Worm (Caenorhabditis elegans): ENCODE measurements around the gene nlp-2.

DNA sequence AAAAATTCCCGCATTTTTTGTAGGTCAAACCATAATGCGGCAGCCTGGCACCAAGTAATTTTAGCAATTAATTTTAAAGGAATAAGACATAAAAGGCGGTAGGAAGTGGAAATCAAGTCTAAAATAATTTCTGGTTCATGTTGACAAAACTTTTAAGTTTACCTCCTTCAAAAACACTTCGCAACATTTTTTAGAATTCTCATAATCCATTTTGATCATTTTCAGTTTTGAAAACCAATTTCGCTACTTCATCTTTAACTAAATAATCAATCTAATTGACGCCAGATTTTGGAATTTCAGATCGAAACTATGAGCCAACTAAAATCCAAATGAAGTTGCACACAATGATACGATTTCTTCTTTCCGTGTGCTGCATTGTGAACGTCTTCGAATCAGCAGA is 15.2 kb upstream of the nlp-2 start, which contains the start of gene lgc-40:
- TF ChIP-seq nhr-237 (tag; optimal IDR thresholded peaks at IDR 0.05), result no peak
- TF ChIP-seq ztf-11 (tag; optimal IDR thresholded peaks at IDR 0.05), result no peak
- TF ChIP-seq fkh-10 (GFP tag; optimal IDR thresholded peaks at IDR 0.05), result no peak
- no peak for TF ChIP-seq ZK546.5 (tag; optimal IDR thresholded peaks at IDR 0.05)
- no peak for TF ChIP-seq nhr-77 (tag; optimal IDR thresholded peaks at IDR 0.05)
- no peak for TF ChIP-seq unc-130 (GFP tag; optimal IDR thresholded peaks at IDR 0.05)
- TF ChIP-seq ces-1 (GFP tag; optimal IDR thresholded peaks at IDR 0.05), result no peak
